Fruit fly (Drosophila melanogaster) whole organism, prepupa: ENCODE measurements around the gene HipHop.

Experiments used
- Blimp-1 ChIP-seq: fragments of 200-800 bp; sonication (Bioruptor generic); optimal IDR thresholded peaks from 3 replicates; lab custom pipeline; 2017; ENCODE audit warnings: missing biosample characterization, missing genetic modification characterization, mild to moderate bottlenecking, moderate library complexity, missing genetic modification reagents
- CG10631 ChIP-seq: fragments of 200-800 bp; sonication (Bioruptor generic); optimal IDR thresholded peaks from 2 replicates; lab custom pipeline; 2016; ENCODE audit warnings: missing biosample characterization, missing genetic modification characterization
- CG10669 ChIP-seq: fragments of 200-800 bp; sonication (Bioruptor generic); optimal IDR thresholded peaks from 3 replicates; lab custom pipeline; 2018; ENCODE audit warnings: missing biosample characterization, mild to moderate bottlenecking, missing genetic modification characterization, moderate library complexity
- CG11294 ChIP-seq: fragments of 200-800 bp; sonication (Bioruptor generic); IDR thresholded peaks from 2 replicates; pipeline ENCODE4 v1.3.6; 2022; ENCODE audit warnings: missing biosample characterization, missing genetic modification characterization
- CG11902 ChIP-seq: fragments of 200-800 bp; sonication (Bioruptor generic); optimal IDR thresholded peaks from 3 replicates; lab custom pipeline; 2016; ENCODE audit warnings: missing biosample characterization, missing genetic modification characterization
- CG15336 ChIP-seq: fragments of 200-800 bp; sonication (Bioruptor generic); IDR thresholded peaks from 2 replicates; pipeline ENCODE4 v1.3.6; 2022; ENCODE audit warnings: missing biosample characterization, missing genetic modification characterization
- CG1621 ChIP-seq: fragments of 200-800 bp; sonication (Bioruptor generic); optimal IDR thresholded peaks from 3 replicates; lab custom pipeline; 2018; ENCODE audit warnings: missing biosample characterization, mild to moderate bottlenecking, missing genetic modification characterization
- CG16779 ChIP-seq: fragments of 200-800 bp; sonication (Bioruptor generic); optimal IDR thresholded peaks from 3 replicates; lab custom pipeline; 2017; ENCODE audit warnings: missing biosample characterization, mild to moderate bottlenecking, missing genetic modification characterization
- CG32006 ChIP-seq: fragments of 200-800 bp; sonication (Bioruptor generic); optimal IDR thresholded peaks from 3 replicates; lab custom pipeline; 2017; ENCODE audit warnings: missing biosample characterization, mild to moderate bottlenecking, missing genetic modification characterization
- CG34406 ChIP-seq: fragments of 200-800 bp; sonication (Bioruptor generic); optimal IDR thresholded peaks from 3 replicates; lab custom pipeline; 2016; ENCODE audit warnings: missing biosample characterization, missing genetic modification characterization
- CG3919 ChIP-seq: fragments of 200-800 bp; sonication (Bioruptor generic); optimal IDR thresholded peaks from 3 replicates; lab custom pipeline; 2016; ENCODE audit warnings: missing biosample characterization, missing genetic modification characterization
- CG4318 ChIP-seq: fragments of 200-800 bp; sonication (Bioruptor generic); optimal IDR thresholded peaks from 3 replicates; lab custom pipeline; 2017; ENCODE audit warnings: missing biosample characterization, mild to moderate bottlenecking, missing genetic modification characterization
- CG6163 ChIP-seq: fragments of 200-800 bp; sonication (Bioruptor generic); IDR thresholded peaks from 3 replicates; pipeline ENCODE4 v1.3.6; 2022; ENCODE audit warnings: missing biosample characterization, missing genetic modification characterization
- CG6792 ChIP-seq: fragments of 200-800 bp; sonication (Bioruptor generic); optimal IDR thresholded peaks from 3 replicates; lab custom pipeline; 2016; ENCODE audit warnings: missing biosample characterization, missing genetic modification characterization
- CG6854 ChIP-seq: fragments of 200-800 bp; sonication (Bioruptor generic); optimal IDR thresholded peaks from 2 replicates; lab custom pipeline; 2017; ENCODE audit warnings: missing biosample characterization, mild to moderate bottlenecking, missing genetic modification characterization
- CG7368 ChIP-seq: fragments of 200-800 bp; sonication (Bioruptor generic); optimal IDR thresholded peaks from 3 replicates; lab custom pipeline; 2016; ENCODE audit warnings: missing biosample characterization, missing genetic modification characterization
- CG8319 ChIP-seq: fragments of 200-800 bp; sonication (Bioruptor generic); optimal IDR thresholded peaks from 3 replicates; lab custom pipeline; 2016; ENCODE audit warnings: missing biosample characterization, missing genetic modification characterization
- Eip75B ChIP-seq: fragments of 200-800 bp; sonication (Bioruptor generic); optimal IDR thresholded peaks from 3 replicates; lab custom pipeline; 2016; ENCODE audit warnings: missing biosample characterization, missing genetic modification characterization
- Eip78C ChIP-seq: fragments of 200-800 bp; sonication (Bioruptor generic); peaks from one replicate; lab custom pipeline; 2016; ENCODE audit warnings: missing biosample characterization, missing genetic modification characterization
- Eip93F ChIP-seq: fragments of 200-800 bp; sonication (Bioruptor generic); optimal IDR thresholded peaks from 2 replicates; lab custom pipeline; 2016; ENCODE audit warnings: missing biosample characterization, mild to moderate bottlenecking, missing genetic modification characterization
- Hr38 ChIP-seq: sonication (Bioruptor generic); optimal IDR thresholded peaks from 2 replicates; lab custom pipeline; 2016; ENCODE audit warnings: missing biosample characterization, missing genetic modification characterization
- Hr39 ChIP-seq: fragments of 200-800 bp; sonication (Bioruptor generic); optimal IDR thresholded peaks from 2 replicates; lab custom pipeline; 2016; ENCODE audit warnings: missing biosample characterization, missing genetic modification characterization
- Met ChIP-seq: fragments of 200-800 bp; sonication (Bioruptor generic); optimal IDR thresholded peaks from 3 replicates; lab custom pipeline; 2016; ENCODE audit warnings: missing biosample characterization, missing genetic modification characterization
- Sox14 ChIP-seq: fragments of 200-800 bp; sonication (Bioruptor generic); optimal IDR thresholded peaks from 3 replicates; lab custom pipeline; 2016; ENCODE audit warnings: missing biosample characterization, missing genetic modification characterization
- Sox15 ChIP-seq: fragments of 200-800 bp; sonication (Bioruptor generic); optimal IDR thresholded peaks from 3 replicates; lab custom pipeline; 2016; ENCODE audit warnings: missing biosample characterization, missing genetic modification characterization
- achi ChIP-seq: fragments of 200-800 bp; sonication (Bioruptor generic); optimal IDR thresholded peaks from 3 replicates; lab custom pipeline; 2016; ENCODE audit warnings: missing biosample characterization, missing genetic modification characterization
- acj6 ChIP-seq: fragments of 200-800 bp; sonication (Bioruptor generic); optimal IDR thresholded peaks from 3 replicates; lab custom pipeline; 2016; ENCODE audit warnings: missing biosample characterization, missing genetic modification characterization
- dac ChIP-seq: fragments of 200-800 bp; sonication (Bioruptor generic); optimal IDR thresholded peaks from 2 replicates; lab custom pipeline; 2017; ENCODE audit warnings: missing biosample characterization, mild to moderate bottlenecking, missing genetic modification characterization
- eg ChIP-seq: fragments of 200-800 bp; sonication (Bioruptor generic); IDR thresholded peaks from 3 replicates; pipeline ENCODE4 v1.3.6; 2022; ENCODE audit warnings: missing biosample characterization, missing genetic modification characterization
- fd59A ChIP-seq: fragments of 200-800 bp; sonication (Bioruptor generic); optimal IDR thresholded peaks from 2 replicates; lab custom pipeline; 2017; ENCODE audit warnings: missing biosample characterization, mild to moderate bottlenecking, missing genetic modification characterization, missing genetic modification reagents
- fd85E ChIP-seq: fragments of 200-800 bp; sonication (Bioruptor generic); optimal IDR thresholded peaks from 3 replicates; lab custom pipeline; 2016; ENCODE audit warnings: missing biosample characterization, missing genetic modification characterization
- net ChIP-seq: fragments of 200-800 bp; sonication (Bioruptor generic); optimal IDR thresholded peaks from 3 replicates; lab custom pipeline; 2016; ENCODE audit warnings: missing biosample characterization, missing genetic modification characterization
- pdm3 ChIP-seq: fragments of 200-800 bp; sonication (Bioruptor generic); optimal IDR thresholded peaks from 3 replicates; lab custom pipeline; 2016; ENCODE audit warnings: missing biosample characterization, missing genetic modification characterization
- salr ChIP-seq, 2 experiments: fragments of 200-800 bp; sonication (Bioruptor generic); optimal IDR thresholded peaks; 3 replicates each; lab custom pipeline; 2016 to 2018; ENCODE audit warnings: missing biosample characterization in 2 of 2, missing genetic modification characterization in 2 of 2, mild to moderate bottlenecking in 1 of 2
- spab ChIP-seq: fragments of 200-800 bp; sonication (Bioruptor generic); optimal IDR thresholded peaks from 2 replicates; lab custom pipeline; 2017; ENCODE audit warnings: missing biosample characterization, mild to moderate bottlenecking, missing genetic modification characterization, missing genetic modification reagents
- svp ChIP-seq: fragments of 200-800 bp; sonication (Bioruptor generic); peaks from one replicate; lab custom pipeline; 2016; ENCODE audit warnings: missing biosample characterization, missing genetic modification characterization
- topi ChIP-seq: fragments of 200-800 bp; sonication (Bioruptor generic); optimal IDR thresholded peaks from 3 replicates; lab custom pipeline; 2016; ENCODE audit warnings: missing biosample characterization, missing genetic modification characterization
- vri ChIP-seq: fragments of 200-800 bp; sonication (Bioruptor generic); optimal IDR thresholded peaks from 3 replicates; lab custom pipeline; 2016; ENCODE audit warnings: missing biosample characterization, mild to moderate bottlenecking, missing genetic modification characterization

HipHop gene

DNA sequence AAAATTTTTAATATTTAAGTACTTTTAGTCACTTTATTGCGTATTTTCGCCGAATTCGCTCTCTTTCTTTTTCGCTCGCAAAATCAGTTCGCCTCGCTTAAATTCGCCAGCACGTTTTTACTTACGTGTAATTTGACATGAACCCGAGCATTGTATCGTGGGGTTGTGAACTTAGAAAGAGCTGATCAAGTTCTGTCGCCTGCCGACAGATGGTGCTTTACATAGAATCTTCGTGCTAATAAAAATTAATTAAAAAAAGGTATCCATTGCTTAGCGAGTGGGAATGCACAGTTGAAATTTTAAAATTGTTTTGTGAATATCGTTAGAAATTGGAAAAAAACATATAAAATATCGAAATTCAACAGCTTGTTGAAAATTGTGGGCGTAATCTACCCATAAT lies 27.5 kb downstream of the HipHop start (continued):
- TF ChIP-seq acj6 (GFP tag; lab: Kevin White, UChicago) (peak; percentile 25), Hr39 (GFP tag; lab: Kevin White, UChicago) (peak; percentile 53), Eip75B (GFP tag; lab: Kevin White, UChicago) (peak; percentile 44), CG32006 (GFP tag; lab: Kevin White, UChicago) (no peak), Met (GFP tag; lab: Kevin White, UChicago) (peak; percentile 46), CG15336 (no peak), CG11294 (no peak)

DNA sequence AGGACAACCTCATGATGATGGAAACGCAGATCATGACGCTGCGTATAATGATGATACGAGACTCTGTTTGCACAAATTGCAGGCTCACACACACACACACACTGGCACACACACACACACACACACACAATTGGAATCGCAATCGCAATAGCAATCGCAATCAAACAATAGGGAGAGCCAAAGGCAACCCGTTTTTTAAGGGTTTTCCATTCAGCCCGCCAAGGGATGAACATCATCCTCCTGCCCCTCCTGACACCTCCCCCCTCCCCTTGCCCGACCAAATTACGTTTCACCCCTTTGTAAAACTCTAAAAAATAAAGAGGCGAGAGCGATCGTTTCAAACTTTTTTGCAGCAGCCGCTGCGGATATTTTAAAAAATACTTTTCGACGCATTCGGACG lies 31.3 kb downstream of the HipHop start:
- no peak for TF ChIP-seq pdm3 (GFP tag; lab: Kevin White, UChicago)
- TF ChIP-seq Sox14 (GFP tag; lab: Kevin White, UChicago) = no peak
- TF ChIP-seq fd85E (GFP tag; lab: Kevin White, UChicago) = no peak
- no peak for TF ChIP-seq CG7368 (GFP tag; lab: Kevin White, UChicago)
- TF ChIP-seq Eip75B (GFP tag; lab: Kevin White, UChicago) = no peak
- TF ChIP-seq spab (GFP tag; lab: Kevin White, UChicago) = no peak
- no peak for TF ChIP-seq acj6 (GFP tag; lab: Kevin White, UChicago)
- no peak for TF ChIP-seq Sox15
- TF ChIP-seq CG10669 = no peak
- TF ChIP-seq Met (GFP tag; lab: Kevin White, UChicago) = no peak
- TF ChIP-seq CG11902 = no peak
- no peak for TF ChIP-seq CG6163 (GFP tag; lab: Robert Waterston, UW)

DNA sequence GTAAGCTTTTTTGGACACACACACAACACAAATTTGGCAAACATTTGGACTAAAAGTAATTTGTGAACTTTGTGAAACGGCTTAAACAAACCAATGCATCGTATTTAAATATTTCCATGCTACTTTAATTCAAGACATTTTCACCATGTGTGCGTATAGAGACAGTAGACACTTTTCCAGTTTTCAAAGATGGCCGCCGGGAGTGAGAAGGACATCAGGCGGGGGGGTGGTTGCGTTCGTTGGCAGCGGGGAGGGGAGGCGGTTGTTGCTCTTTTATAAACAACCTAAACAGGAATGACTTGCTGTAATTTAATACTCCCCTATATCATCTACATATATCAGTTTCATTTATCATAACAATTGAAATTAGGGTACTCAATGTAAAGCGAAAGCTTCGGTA lies 32.5 kb downstream of the HipHop start:
- TF ChIP-seq svp (GFP tag; lab: Kevin White, UChicago) (no peak), CG4318 (GFP tag; lab: Kevin White, UChicago) (no peak), CG1621 (no peak), CG15336 (no peak), Hr38 (GFP tag; lab: Kevin White, UChicago) (no peak), Eip78C (GFP tag; lab: Kevin White, UChicago) (no peak), Sox14 (GFP tag; lab: Kevin White, UChicago) (no peak), CG3919 (GFP tag; lab: Kevin White, UChicago) (no peak), CG6854 (GFP tag; lab: Kevin White, UChicago) (no peak), Eip93F (GFP tag; lab: Kevin White, UChicago) (no peak), dac (no peak), CG6163 (GFP tag; lab: Robert Waterston, UW) (no peak), CG11902 (no peak), CG7368 (GFP tag; lab: Kevin White, UChicago) (no peak), vri (GFP tag; lab: Kevin White, UChicago) (no peak), Blimp-1 (GFP tag; lab: Kevin White, UChicago) (no peak), CG8319 (no peak), eg (GFP tag; lab: Robert Waterston, UW) (no peak), CG10631 (GFP tag; lab: Kevin White, UChicago) (no peak), salr (GFP tag; optimal IDR thresholded peaks at IDR 0.05; lab: Kevin White, UChicago) (no peak)
- TF ChIP-seq, all 60 proteins: peak for 0

DNA sequence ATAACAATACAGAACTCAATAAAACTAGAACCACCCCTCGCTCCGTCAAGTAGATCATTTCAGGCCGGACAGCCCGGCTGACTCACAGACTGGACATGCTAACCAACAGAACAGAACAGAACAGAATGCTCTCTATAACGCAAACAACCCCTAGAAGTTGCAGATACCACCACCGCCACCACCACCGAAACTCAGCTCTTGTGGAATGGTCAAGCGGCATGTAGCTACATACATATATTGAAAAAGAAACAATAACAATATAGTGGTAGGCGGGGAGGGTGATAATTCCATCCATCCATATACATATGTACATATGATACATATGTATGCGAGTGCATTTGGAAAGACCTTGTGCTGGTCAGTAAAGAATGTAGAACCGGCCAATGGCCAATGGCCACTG lies 33.4 kb downstream of the HipHop start:
- no peak for TF ChIP-seq CG6792 (GFP tag; lab: Kevin White, UChicago)
- no peak for TF ChIP-seq CG34406 (GFP tag; lab: Kevin White, UChicago)
- TF ChIP-seq topi (GFP tag; lab: Kevin White, UChicago) = no peak
- TF ChIP-seq fd59A (GFP tag; lab: Kevin White, UChicago) = no peak
- TF ChIP-seq net (GFP tag; lab: Kevin White, UChicago) = no peak
- no peak for TF ChIP-seq CG16779 (tag; lab: Kevin White, UChicago)
- TF ChIP-seq achi (GFP tag; lab: Kevin White, UChicago) = no peak
- TF ChIP-seq Hr39 (GFP tag; lab: Kevin White, UChicago) = no peak
- TF ChIP-seq Met (GFP tag; lab: Kevin White, UChicago) = no peak
- no peak for TF ChIP-seq Eip78C (GFP tag; lab: Kevin White, UChicago)
- TF ChIP-seq CG7368 (GFP tag; lab: Kevin White, UChicago) = no peak
- no peak for TF ChIP-seq CG6854 (GFP tag; lab: Kevin White, UChicago)
